Fruit fly (Drosophila melanogaster) S2 (cell line): ENCODE data around the gene Scm.

ENCODE experiments used
- CG8478 ChIP-seq: fragments of >200 bp; optimal IDR thresholded peaks from 2 replicates; lab custom pipeline; 2018
- CTCF ChIP-seq, 2 experiments: fragments of >200 bp; optimal IDR thresholded peaks; 2 replicates each; lab custom pipeline; 2018

- no peak for TF ChIP-seq CTCF (optimal IDR thresholded peaks at IDR 0.05; lab: Kevin White, UChicago)
- no peak for TF ChIP-seq CG8478 (lab: Kevin White, UChicago)
These were observed 41.6 kb downstream of the Scm start for dm6 chr3R:9595681-9596357.
